Fruit fly (Drosophila melanogaster) whole organism, embryonic: ENCODE results near the gene PGRP-LE.
A peak's percentile ranks its signal among the peaks of the same experiment; 100 is the strongest.

Experiments
- Adf1 ChIP-seq: fragments of 200-800 bp; sonication (Bioruptor generic); IDR thresholded peaks from 2 replicates; pipeline ENCODE4 v1.3.6; 2022; ENCODE audit warnings: missing biosample characterization, missing genetic modification characterization
- Blimp-1 ChIP-seq: fragments of 200-800 bp; sonication (Bioruptor generic); optimal IDR thresholded peaks from 3 replicates; lab custom pipeline; 2018; ENCODE audit warnings: missing biosample characterization, missing genetic modification characterization, mild to moderate bottlenecking, moderate library complexity, missing genetic modification reagents
- CG10565 ChIP-seq: fragments of 200-800 bp; sonication (Bioruptor generic); optimal IDR thresholded peaks from 3 replicates; lab custom pipeline; 2016; ENCODE audit warnings: missing biosample characterization, mild to moderate bottlenecking, missing genetic modification characterization
- CG10979 ChIP-seq: fragments of 200-800 bp; sonication (Bioruptor generic); optimal IDR thresholded peaks from 2 replicates; lab custom pipeline; 2018; ENCODE audit warnings: missing biosample characterization, mild to moderate bottlenecking, missing genetic modification characterization, moderate library complexity
- CG11504 ChIP-seq: fragments of 200-800 bp; sonication (Bioruptor generic); optimal IDR thresholded peaks from 3 replicates; lab custom pipeline; 2019; ENCODE audit warnings: missing biosample characterization, mild to moderate bottlenecking, missing genetic modification characterization, moderate library complexity
- CG11695 ChIP-seq: fragments of 200-800 bp; sonication (Bioruptor generic); IDR thresholded peaks from 3 replicates; pipeline ENCODE4 v1.3.6; 2022; ENCODE audit warnings: missing biosample characterization, missing genetic modification characterization
- CG13894 ChIP-seq: fragments of 200-800 bp; sonication (Bioruptor generic); optimal IDR thresholded peaks from 3 replicates; lab custom pipeline; 2018; ENCODE audit warnings: missing biosample characterization, mild to moderate bottlenecking, missing genetic modification characterization, moderate library complexity
- CG16813 ChIP-seq: fragments of 200-800 bp; sonication (Bioruptor generic); IDR thresholded peaks from 3 replicates; pipeline ENCODE4 v1.3.6; 2022; ENCODE audit warnings: missing biosample characterization, missing genetic modification characterization; ENCODE audit not compliant: partially characterized antibody
- CG1832 ChIP-seq: fragments of 200-800 bp; sonication (Bioruptor generic); optimal IDR thresholded peaks from 2 replicates; lab custom pipeline; 2017; ENCODE audit warnings: missing biosample characterization, mild to moderate bottlenecking, missing genetic modification characterization, inconsistent platforms
- CG18599 ChIP-seq: fragments of 200-800 bp; sonication (Bioruptor generic); optimal IDR thresholded peaks from 3 replicates; lab custom pipeline; 2017; ENCODE audit warnings: missing biosample characterization, missing genetic modification characterization, mild to moderate bottlenecking, moderate library complexity, missing genetic modification reagents
- CG31441 ChIP-seq: fragments of 200-800 bp; sonication (Bioruptor generic); IDR thresholded peaks from 2 replicates; pipeline ENCODE4 v1.3.6; 2022; ENCODE audit warnings: missing biosample characterization, missing genetic modification characterization
- CG4360 ChIP-seq: fragments of 200-800 bp; sonication (Bioruptor generic); IDR thresholded peaks from 2 replicates; pipeline ENCODE4 v1.3.6; 2022; ENCODE audit warnings: missing biosample characterization, missing genetic modification characterization
- CG4730 ChIP-seq: fragments of 200-800 bp; sonication (Bioruptor generic); IDR thresholded peaks from 2 replicates; pipeline ENCODE4 v1.3.6; 2022; ENCODE audit warnings: missing biosample characterization, missing genetic modification characterization
- CG6654 ChIP-seq: fragments of 200-800 bp; sonication (Bioruptor generic); optimal IDR thresholded peaks from 2 replicates; lab custom pipeline; 2017; ENCODE audit warnings: missing biosample characterization, mild to moderate bottlenecking, missing genetic modification characterization
- CG6854 ChIP-seq: fragments of 200-800 bp; sonication (Bioruptor generic); optimal IDR thresholded peaks from 3 replicates; lab custom pipeline; 2017; ENCODE audit warnings: missing biosample characterization, mild to moderate bottlenecking, missing genetic modification characterization
- CG7357 ChIP-seq: fragments of 200-800 bp; sonication (Bioruptor generic); IDR thresholded peaks from 3 replicates; pipeline ENCODE4 v1.3.6; 2022; ENCODE audit warnings: missing biosample characterization, missing genetic modification characterization
- CG7372 ChIP-seq: fragments of 200-800 bp; sonication (Bioruptor generic); IDR thresholded peaks from 2 replicates; pipeline ENCODE4 v1.3.6; 2022; ENCODE audit warnings: missing biosample characterization, missing genetic modification characterization
- CG7786 ChIP-seq: fragments of 200-800 bp; sonication (Bioruptor generic); optimal IDR thresholded peaks from 2 replicates; lab custom pipeline; 2016; ENCODE audit warnings: missing biosample characterization, missing genetic modification characterization
- CG9797 ChIP-seq: fragments of 200-800 bp; sonication (Bioruptor generic); optimal IDR thresholded peaks from 3 replicates; lab custom pipeline; 2018; ENCODE audit warnings: missing biosample characterization, mild to moderate bottlenecking, missing genetic modification characterization
- Dek ChIP-seq: fragments of 200-800 bp; sonication (Bioruptor generic); optimal IDR thresholded peaks from 3 replicates; lab custom pipeline; 2019; ENCODE audit warnings: missing biosample characterization, mild to moderate bottlenecking, missing genetic modification characterization, moderate library complexity
- Doc2 ChIP-seq: fragments of 200-800 bp; sonication (Bioruptor generic); IDR thresholded peaks from 2 replicates; pipeline ENCODE4 v1.3.6; 2022; ENCODE audit warnings: missing biosample characterization, missing genetic modification characterization
- Fer2 ChIP-seq: fragments of 200-800 bp; sonication (Bioruptor generic); optimal IDR thresholded peaks from 2 replicates; lab custom pipeline; 2018; ENCODE audit warnings: missing biosample characterization, mild to moderate bottlenecking, missing genetic modification characterization, moderate library complexity
- Gsc ChIP-seq: fragments of 200-800 bp; sonication (Bioruptor generic); IDR thresholded peaks from 2 replicates; pipeline ENCODE4 v1.3.6; 2022; ENCODE audit warnings: missing biosample characterization, missing genetic modification characterization
- Gug ChIP-seq: fragments of 200-800 bp; sonication (Bioruptor generic); IDR thresholded peaks from 4 replicates; pipeline ENCODE4 v1.3.6; 2022; ENCODE audit warnings: missing biosample characterization, missing genetic modification characterization
- HmgZ ChIP-seq: fragments of 200-800 bp; sonication (Bioruptor generic); optimal IDR thresholded peaks from 2 replicates; lab custom pipeline; 2018; ENCODE audit warnings: missing biosample characterization, mild to moderate bottlenecking, missing genetic modification characterization
- MBD-R2 ChIP-seq: fragments of 200-800 bp; sonication (Bioruptor generic); IDR thresholded peaks from 2 replicates; pipeline ENCODE4 v1.3.6; 2022; ENCODE audit warnings: missing biosample characterization, missing genetic modification characterization
- NC2α ChIP-seq: fragments of 200-800 bp; sonication (Bioruptor generic); optimal IDR thresholded peaks from 2 replicates; lab custom pipeline; 2016; ENCODE audit warnings: missing biosample characterization, missing genetic modification characterization
- Rx ChIP-seq: fragments of 200-800 bp; sonication (Bioruptor generic); IDR thresholded peaks from 2 replicates; pipeline ENCODE4 v1.3.6; 2022; ENCODE audit warnings: missing biosample characterization, missing genetic modification characterization
- Scr ChIP-seq: fragments of 200-800 bp; sonication (Bioruptor generic); IDR thresholded peaks from 2 replicates; pipeline ENCODE4 v1.3.6; 2022; ENCODE audit warnings: missing biosample characterization, missing genetic modification characterization; ENCODE audit not compliant: partially characterized antibody
- Sry-δ ChIP-seq: fragments of 200-800 bp; sonication (Bioruptor generic); optimal IDR thresholded peaks from 2 replicates; lab custom pipeline; 2016; ENCODE audit warnings: missing biosample characterization, missing genetic modification characterization
- Trl ChIP-seq, 3 experiments: fragments of >200 bp in 2 of 3; fragments of 200-800 bp in 1 of 3; sonication (Bioruptor generic) in 1 of 3; optimal IDR thresholded peaks; 2 replicates in 1 of 3; 3 replicates in 2 of 3; lab custom pipeline; 2016 to 2017; ENCODE audit warnings: missing biosample characterization in 1 of 3, missing genetic modification characterization in 1 of 3
- amos ChIP-seq: fragments of 200-800 bp; sonication (Bioruptor generic); IDR thresholded peaks from 2 replicates; pipeline ENCODE4 v1.3.6; 2022; ENCODE audit warnings: missing biosample characterization, missing genetic modification characterization; ENCODE audit not compliant: partially characterized antibody
- ash1 ChIP-seq: fragments of 200-800 bp; sonication (Bioruptor generic); optimal IDR thresholded peaks from 2 replicates; lab custom pipeline; 2018; ENCODE audit warnings: missing biosample characterization, mild to moderate bottlenecking, missing genetic modification characterization
- ato ChIP-seq: fragments of 200-800 bp; sonication (Bioruptor generic); IDR thresholded peaks from 2 replicates; pipeline ENCODE4 v1.3.6; 2022; ENCODE audit warnings: missing biosample characterization, missing genetic modification characterization; ENCODE audit not compliant: partially characterized antibody
- cato ChIP-seq: fragments of 200-800 bp; sonication (Bioruptor generic); optimal IDR thresholded peaks from 2 replicates; lab custom pipeline; 2016; ENCODE audit warnings: missing biosample characterization, missing genetic modification characterization, borderline replicate concordance
- crc ChIP-seq: fragments of 200-800 bp; sonication (Bioruptor generic); optimal IDR thresholded peaks from 2 replicates; lab custom pipeline; 2016; ENCODE audit warnings: missing biosample characterization, missing genetic modification characterization
- crol ChIP-seq: fragments of 200-800 bp; sonication (Bioruptor generic); IDR thresholded peaks from 2 replicates; pipeline ENCODE4 v1.3.6; 2022; ENCODE audit warnings: missing biosample characterization, missing genetic modification characterization
- dmrt99B ChIP-seq: fragments of 200-800 bp; sonication (Bioruptor generic); optimal IDR thresholded peaks from 2 replicates; lab custom pipeline; 2018; ENCODE audit warnings: missing biosample characterization, mild to moderate bottlenecking, missing genetic modification characterization, moderate library complexity
- fd102C ChIP-seq: fragments of 200-800 bp; sonication (Bioruptor generic); optimal IDR thresholded peaks from 2 replicates; lab custom pipeline; 2018; ENCODE audit warnings: missing biosample characterization, mild to moderate bottlenecking, missing genetic modification characterization, moderate library complexity
- hbn ChIP-seq: fragments of 200-800 bp; sonication (Bioruptor generic); IDR thresholded peaks from 2 replicates; pipeline ENCODE4 v1.3.6; 2022; ENCODE audit warnings: missing biosample characterization, missing genetic modification characterization; ENCODE audit not compliant: partially characterized antibody
- lab ChIP-seq: fragments of 200-800 bp; sonication (Bioruptor generic); optimal IDR thresholded peaks from 3 replicates; lab custom pipeline; 2017; ENCODE audit warnings: missing biosample characterization, missing genetic modification characterization, mild to moderate bottlenecking, moderate library complexity, missing genetic modification reagents
- maf-S ChIP-seq: fragments of 200-800 bp; sonication (Bioruptor generic); optimal IDR thresholded peaks from 2 replicates; lab custom pipeline; 2016; ENCODE audit warnings: missing biosample characterization, missing genetic modification characterization
- nmo ChIP-seq: fragments of 200-800 bp; sonication (Bioruptor generic); optimal IDR thresholded peaks from 2 replicates; lab custom pipeline; 2018; ENCODE audit warnings: missing biosample characterization, mild to moderate bottlenecking, missing genetic modification characterization, moderate library complexity
- nom ChIP-seq: fragments of 200-800 bp; sonication (Bioruptor generic); optimal IDR thresholded peaks from 2 replicates; lab custom pipeline; 2017; ENCODE audit warnings: missing biosample characterization, missing genetic modification characterization, mild to moderate bottlenecking, moderate library complexity, missing genetic modification reagents
- org-1 ChIP-seq: fragments of 200-800 bp; sonication (Bioruptor generic); optimal IDR thresholded peaks from 2 replicates; lab custom pipeline; 2017; ENCODE audit warnings: missing biosample characterization, missing genetic modification characterization
- pfk ChIP-seq: fragments of 200-800 bp; sonication (Bioruptor generic); optimal IDR thresholded peaks from 2 replicates; lab custom pipeline; 2018; ENCODE audit warnings: missing biosample characterization, mild to moderate bottlenecking, missing genetic modification characterization, moderate library complexity
- phol ChIP-seq: fragments of 200-800 bp; sonication (Bioruptor generic); optimal IDR thresholded peaks from 3 replicates; lab custom pipeline; 2018; ENCODE audit warnings: missing biosample characterization, mild to moderate bottlenecking, missing genetic modification characterization, moderate library complexity
- seq ChIP-seq: fragments of 200-800 bp; sonication (Bioruptor generic); IDR thresholded peaks from 2 replicates; pipeline ENCODE4 v1.3.6; 2022; ENCODE audit warnings: missing biosample characterization, missing genetic modification characterization
- sim ChIP-seq: fragments of 200-800 bp; sonication (Bioruptor generic); IDR thresholded peaks from 2 replicates; pipeline ENCODE4 v1.3.6; 2022; ENCODE audit warnings: missing biosample characterization, missing genetic modification characterization
- tll ChIP-seq, 2 experiments: fragments of 200-800 bp in 1 of 2; fragments of >200 bp in 1 of 2; sonication (Bioruptor generic) in 1 of 2; optimal IDR thresholded peaks; 2 replicates each; lab custom pipeline; 2017 to 2019; ENCODE audit warnings: missing biosample characterization in 2 of 2, missing genetic modification characterization in 2 of 2, mild to moderate bottlenecking in 1 of 2, moderate library complexity in 1 of 2
- yki ChIP-seq: fragments of >200 bp; optimal IDR thresholded peaks from 3 replicates; lab custom pipeline; 2018

Gene PGRP-LE

DNA sequence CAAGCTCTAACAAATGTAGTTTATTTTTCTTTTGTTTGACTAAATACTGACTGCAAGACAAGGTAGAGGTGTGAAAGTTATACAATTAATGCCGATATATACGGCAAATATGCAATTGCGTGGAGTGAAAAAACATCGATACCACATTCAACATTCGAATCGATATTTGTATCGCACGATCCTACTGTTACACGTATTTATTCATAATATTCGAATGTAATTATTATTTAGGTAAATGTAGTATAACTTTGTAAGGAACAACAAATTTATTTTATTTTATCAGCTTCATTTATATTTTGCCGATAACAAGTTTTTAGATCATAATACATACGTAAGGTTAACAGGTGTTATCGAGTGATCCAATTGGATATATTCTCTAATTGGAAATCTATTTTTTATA lies 31.7 kb upstream of the PGRP-LE start, which contains the start of gene Chc (continued):
- no peak for TF ChIP-seq crc (GFP tag; lab: Kevin White, UChicago)
- TF ChIP-seq CG9797 (GFP tag; lab: Kevin White, UChicago): no peak
- TF ChIP-seq CG10565 (GFP tag; lab: Kevin White, UChicago): no peak
- no peak for TF ChIP-seq org-1 (GFP tag; lab: Kevin White, UChicago)
- no peak for TF ChIP-seq CG11504
- no peak for TF ChIP-seq lab
- no peak for TF ChIP-seq yki (lab: Kevin White, UChicago)
- TF ChIP-seq CG13894 (tag; lab: Kevin White, UChicago): no peak
- TF ChIP-seq Gug (GFP tag; lab: Robert Waterston, UW): no peak
- TF ChIP-seq CG11695: no peak
- TF ChIP-seq nom (GFP tag; lab: Kevin White, UChicago): no peak
- peak; percentile 94 for TF ChIP-seq hbn (GFP tag; lab: Robert Waterston, UW)
- peak; percentile 99 for TF ChIP-seq amos
- TF ChIP-seq CG4730 (GFP tag; lab: Robert Waterston, UW): no peak
- TF ChIP-seq pfk: no peak
- TF ChIP-seq maf-S (GFP tag; lab: Kevin White, UChicago): no peak
- peak; percentile 92 for TF ChIP-seq Sry-δ (GFP tag; lab: Kevin White, UChicago)
- TF ChIP-seq CG6654: no peak
- no peak for TF ChIP-seq CG4360
- TF ChIP-seq Rx (GFP tag; lab: Robert Waterston, UW): no peak
- no peak for TF ChIP-seq NC2α (GFP tag; lab: Kevin White, UChicago)
- no peak for TF ChIP-seq CG7786
- TF ChIP-seq CG6854 (GFP tag; lab: Kevin White, UChicago): no peak
- no peak for TF ChIP-seq CG7357
- no peak for TF ChIP-seq CG1832
- no peak for TF ChIP-seq fd102C (GFP tag; lab: Kevin White, UChicago)
- no peak for TF ChIP-seq phol (tag; lab: Kevin White, UChicago)
- TF ChIP-seq cato (GFP tag; lab: Kevin White, UChicago): no peak
- TF ChIP-seq Gsc: no peak
- no peak for TF ChIP-seq sim (GFP tag; lab: Robert Waterston, UW)
- TF ChIP-seq crol (GFP tag; lab: Robert Waterston, UW): no peak
- TF ChIP-seq CG18599 (GFP tag; lab: Kevin White, UChicago): no peak
- TF ChIP-seq tll (GFP tag; optimal IDR thresholded peaks at IDR 0.05; lab: Kevin White, UChicago): no peak
- TF ChIP-seq CG31441 (GFP tag; lab: Robert Waterston, UW): no peak
- no peak for TF ChIP-seq CG10979 (tag; lab: Kevin White, UChicago)
- TF ChIP-seq CG16813 (GFP tag; lab: Robert Waterston, UW): peak; percentile 98
- peak; percentile 34 for TF ChIP-seq nmo (GFP tag; lab: Kevin White, UChicago)
- no peak for TF ChIP-seq Adf1 (GFP tag; lab: Robert Waterston, UW)
- TF ChIP-seq ash1: no peak
- no peak for TF ChIP-seq Trl (optimal IDR thresholded peaks at IDR 0.05; lab: Kevin White, UChicago)
- TF ChIP-seq Trl (GFP tag; optimal IDR thresholded peaks at IDR 0.05; lab: Kevin White, UChicago): no peak
- no peak for TF ChIP-seq seq (GFP tag; lab: Robert Waterston, UW)
- no peak for TF ChIP-seq Dek (tag; lab: Kevin White, UChicago)
- TF ChIP-seq Scr (GFP tag; lab: Robert Waterston, UW): peak; percentile 97
- TF ChIP-seq Blimp-1 (GFP tag; lab: Kevin White, UChicago): no peak
- peak; percentile 59 for TF ChIP-seq MBD-R2 (GFP tag; lab: Robert Waterston, UW)
- no peak for TF ChIP-seq dmrt99B (tag; lab: Kevin White, UChicago)
- no peak for TF ChIP-seq Fer2 (tag; lab: Kevin White, UChicago)
- peak; percentile 96 for TF ChIP-seq ato (GFP tag; lab: Robert Waterston, UW)
- TF ChIP-seq Doc2 (GFP tag; lab: Robert Waterston, UW): no peak
- TF ChIP-seq CG7372 (GFP tag; lab: Robert Waterston, UW): no peak
- TF ChIP-seq HmgZ (tag; lab: Kevin White, UChicago): peak; percentile 58
